Worm (Caenorhabditis elegans): ENCODE data around the gene rev-3.

ce11 chrIII:5757492-5758045, 32.9 kb downstream of the rev-3 start:
- TF ChIP-seq flt-1 (GFP tag; IDR thresholded peaks at IDR 0.05) (no peak), ztf-29 (GFP tag; IDR thresholded peaks at IDR 0.05) (no peak), tab-1 (GFP tag; IDR thresholded peaks at IDR 0.05) (no peak)

All from whole organism, midembryonic.